Fruit fly (Drosophila melanogaster): Measurements from ENCODE around the gene LKRSDH.

Gene LKRSDH

dm6 chr2L:7799804-7800433, 4.2 kb upstream of the LKRSDH start, which contains the start of the genes Herp and r2d2 (continued):
- TF ChIP-seq Gsc (GFP tag; IDR thresholded peaks at IDR 0.05) (no peak; the same call in 1 of the 2 replicates), CG11398 (GFP tag; optimal IDR thresholded peaks at IDR 0.05) (peak; percentile 85), Oli (tag; optimal IDR thresholded peaks at IDR 0.05) (peak; percentile 83), CG14441 (GFP tag; IDR thresholded peaks at IDR 0.05) (peak; percentile 87), pnt (GFP tag; optimal IDR thresholded peaks at IDR 0.05) (peak; percentile 92), CG6765 (GFP tag; optimal IDR thresholded peaks at IDR 0.05) (peak; percentile 75), Dbx (GFP tag; IDR thresholded peaks at IDR 0.05) (peak; percentile 94), Camta (GFP tag; optimal IDR thresholded peaks at IDR 0.05) (peak; percentile 94), NC2β (GFP tag; optimal IDR thresholded peaks at IDR 0.05) (peak; percentile 90), CG11247 (GFP tag; IDR thresholded peaks at IDR 0.05) (peak; percentile 86), CG15479 (GFP tag; optimal IDR thresholded peaks at IDR 0.05) (peak; percentile 79), CG10321 (GFP tag; IDR thresholded peaks at IDR 0.05) (0 out of 2 replicates have a peak, but pooled peaks have one; percentile 24), nerfin-2 (GFP tag; IDR thresholded peaks at IDR 0.05; ENCODE audit: partially characterized antibody) (no peak), E2f1 (GFP tag; IDR thresholded peaks at IDR 0.05) (peak; percentile 68), Sox100B (GFP tag; optimal IDR thresholded peaks at IDR 0.05) (peak; percentile 84), CG3847 (GFP tag; IDR thresholded peaks at IDR 0.05) (peak; percentile 92), D19B (GFP tag; optimal IDR thresholded peaks at IDR 0.05) (peak; percentile 84), CG8924 (tag; optimal IDR thresholded peaks at IDR 0.05) (peak; percentile 88), CrebB (tag; optimal IDR thresholded peaks at IDR 0.05) (peak; percentile 81), CG7839 (tag; optimal IDR thresholded peaks at IDR 0.05) (peak; percentile 91), Usf (GFP tag; optimal IDR thresholded peaks at IDR 0.05) (peak; percentile 80), dm (GFP tag; optimal IDR thresholded peaks at IDR 0.05) (peak; percentile 93), oc (tag; optimal IDR thresholded peaks at IDR 0.05) (no peak), tup (GFP tag; optimal IDR thresholded peaks at IDR 0.05) (peak; percentile 59), CG15696 (tag; optimal IDR thresholded peaks at IDR 0.05) (peak; percentile 91), CG12942 (GFP tag; optimal IDR thresholded peaks at IDR 0.05) (peak; percentile 91), fd64A (GFP tag; optimal IDR thresholded peaks at IDR 0.05) (peak; percentile 74), CG12155 (GFP tag; optimal IDR thresholded peaks at IDR 0.05) (peak; percentile 87), CG31365 (tag; optimal IDR thresholded peaks at IDR 0.05) (peak; percentile 74), B-H2 (GFP tag; optimal IDR thresholded peaks at IDR 0.05) (peak; percentile 94), Hsf (GFP tag; optimal IDR thresholded peaks at IDR 0.05) (peak; percentile 93), CG4707 (GFP tag; optimal IDR thresholded peaks at IDR 0.05) (peak; percentile 50), dimm (GFP tag; IDR thresholded peaks at IDR 0.05) (peak; percentile 53), NC2α (GFP tag; optimal IDR thresholded peaks at IDR 0.05) (peak; percentile 84), CG13624 (GFP tag; optimal IDR thresholded peaks at IDR 0.05) (peak; percentile 97), Vsx1 (GFP tag; optimal IDR thresholded peaks at IDR 0.05) (peak; percentile 57), phol (tag; optimal IDR thresholded peaks at IDR 0.05) (peak; percentile 90), dmrt11E (tag; optimal IDR thresholded peaks at IDR 0.05) (peak; percentile 85), seq (GFP tag; IDR thresholded peaks at IDR 0.05) (peak; percentile 70), crp (GFP tag; optimal IDR thresholded peaks at IDR 0.05) (peak in 1 of 2 experiments; percentile 75), Bgb (GFP tag; IDR thresholded peaks at IDR 0.05; ENCODE audit: partially characterized antibody) (peak; percentile 77), schlank (tag; optimal IDR thresholded peaks at IDR 0.05) (peak; percentile 85), Dref (GFP tag; IDR thresholded peaks at IDR 0.05) (peak; percentile 48), Hr39 (optimal IDR thresholded peaks at IDR 0.05) (no peak), Sox102F (GFP tag; optimal IDR thresholded peaks at IDR 0.05) (no peak), tgo (GFP tag; IDR thresholded peaks at IDR 0.05) (peak; percentile 91), pum (GFP tag; optimal IDR thresholded peaks at IDR 0.05) (peak; percentile 94), sisA (GFP tag; IDR thresholded peaks at IDR 0.05) (peak; percentile 90), cg (GFP tag; optimal IDR thresholded peaks at IDR 0.05) (no peak), row (GFP tag; IDR thresholded peaks at IDR 0.05) (peak; percentile 97)
